Fruit fly (Drosophila melanogaster): Measurements from ENCODE around the gene CG8001.

The CG8001 gene

dm6 chr3L:1746338-1747199, 9.4 kb upstream of the CG8001 start, which contains the start of gene CG13921 (continued):
- TF ChIP-seq ato (GFP tag; IDR thresholded peaks at IDR 0.05; ENCODE audit: partially characterized antibody), result no peak
- peak; percentile 98 for TF ChIP-seq CG2889 (GFP tag; IDR thresholded peaks at IDR 0.05)
- peak; percentile 69; the same call in 1 of the 4 replicates for TF ChIP-seq chinmo (GFP tag; IDR thresholded peaks at IDR 0.05; ENCODE audit: partially characterized antibody)
- peak; percentile 96 for TF ChIP-seq ham (GFP tag; IDR thresholded peaks at IDR 0.05)
- peak; percentile 97 to 99 for TF ChIP-seq Hr51 (GFP tag; optimal IDR thresholded peaks at IDR 0.05)
- peak; percentile 99 for TF ChIP-seq ken (GFP tag; IDR thresholded peaks at IDR 0.05)
- peak; percentile 97 for TF ChIP-seq grau (tag; optimal IDR thresholded peaks at IDR 0.05)
- TF ChIP-seq stwl (tag; optimal IDR thresholded peaks at IDR 0.05), result peak; percentile 95
- TF ChIP-seq org-1 (GFP tag; optimal IDR thresholded peaks at IDR 0.05), result peak; percentile 99
- TF ChIP-seq CG34224 (GFP tag; IDR thresholded peaks at IDR 0.05; ENCODE audit: partially characterized antibody), result no peak
- TF ChIP-seq CG17328 (GFP tag; IDR thresholded peaks at IDR 0.05), result peak; percentile 99
- TF ChIP-seq Rfx (GFP tag; IDR thresholded peaks at IDR 0.05), result peak; percentile 99
- TF ChIP-seq corto (GFP tag; optimal IDR thresholded peaks at IDR 0.05), result peak; percentile 98
- peak; percentile 95 for TF ChIP-seq wek (GFP tag; optimal IDR thresholded peaks at IDR 0.05)
- TF ChIP-seq chif (GFP tag; optimal IDR thresholded peaks at IDR 0.05), result peak; percentile 99 to 100
- TF ChIP-seq CG12659 (GFP tag; optimal IDR thresholded peaks at IDR 0.05), result peak; percentile 98
- TF ChIP-seq Antp (GFP tag; optimal IDR thresholded peaks at IDR 0.05), result peak; percentile 100
- TF ChIP-seq CG5953 (GFP tag; IDR thresholded peaks at IDR 0.05), result peak; percentile 99
- TF ChIP-seq CG33557 (GFP tag; optimal IDR thresholded peaks at IDR 0.05), result peak; percentile 99
- peak; percentile 99 for TF ChIP-seq sob (GFP tag; IDR thresholded peaks at IDR 0.05)
- peak; percentile 98 for TF ChIP-seq CG16863 (GFP tag; optimal IDR thresholded peaks at IDR 0.05)
- peak; percentile 62; the same call in 1 of the 3 replicates for TF ChIP-seq Opbp (GFP tag; IDR thresholded peaks at IDR 0.05; ENCODE audit: partially characterized antibody)
- peak; percentile 63 for TF ChIP-seq bigmax (GFP tag; optimal IDR thresholded peaks at IDR 0.05)
- peak; percentile 100 for TF ChIP-seq CG9727 (GFP tag; optimal IDR thresholded peaks at IDR 0.05)
- peak; percentile 99 for TF ChIP-seq Neu2 (GFP tag; optimal IDR thresholded peaks at IDR 0.05; ENCODE audit: borderline replicate concordance)
- TF ChIP-seq her (GFP tag; optimal IDR thresholded peaks at IDR 0.05), result peak; percentile 97
- peak; percentile 32 to 35 for TF ChIP-seq Trl (optimal IDR thresholded peaks at IDR 0.05)
- TF ChIP-seq Trl (GFP tag; optimal IDR thresholded peaks at IDR 0.05), result peak; percentile 100
- peak; percentile 98 for TF ChIP-seq disco-r (GFP tag; optimal IDR thresholded peaks at IDR 0.05)
- TF ChIP-seq dati (GFP tag; IDR thresholded peaks at IDR 0.05), result peak; percentile 98
- peak; percentile 95 for TF ChIP-seq Kr (GFP tag; optimal IDR thresholded peaks at IDR 0.05)
- TF ChIP-seq az2 (GFP tag; optimal IDR thresholded peaks at IDR 0.05), result peak; percentile 99
- TF ChIP-seq Max (GFP tag; optimal IDR thresholded peaks at IDR 0.05), result peak; percentile 99
- peak; percentile 100 for TF ChIP-seq tin (GFP tag; optimal IDR thresholded peaks at IDR 0.05)
- peak; percentile 98 for TF ChIP-seq CHES-1-like (GFP tag; optimal IDR thresholded peaks at IDR 0.05)
- TF ChIP-seq CG7963 (GFP tag; IDR thresholded peaks at IDR 0.05; ENCODE audit: partially characterized antibody), result no peak
- TF ChIP-seq Six4 (GFP tag; optimal IDR thresholded peaks at IDR 0.05), result peak; percentile 100
- peak; percentile 100 for TF ChIP-seq sisA (GFP tag; IDR thresholded peaks at IDR 0.05)
- TF ChIP-seq exex (tag; optimal IDR thresholded peaks at IDR 0.05), result peak; percentile 82
- TF ChIP-seq sens-2 (GFP tag; IDR thresholded peaks at IDR 0.05), result peak; percentile 99
- TF ChIP-seq CG12155 (GFP tag; optimal IDR thresholded peaks at IDR 0.05), result peak; percentile 98
- peak; percentile 97 for TF ChIP-seq CG3281 (GFP tag; optimal IDR thresholded peaks at IDR 0.05)
- peak; percentile 100 for TF ChIP-seq CG2712 (tag; optimal IDR thresholded peaks at IDR 0.05)
- TF ChIP-seq nerfin-2 (GFP tag; IDR thresholded peaks at IDR 0.05; ENCODE audit: partially characterized antibody), result no peak
- peak; percentile 99 for TF ChIP-seq so (GFP tag; IDR thresholded peaks at IDR 0.05)
- TF ChIP-seq dpn (GFP tag; optimal IDR thresholded peaks at IDR 0.05), result peak; percentile 99
- TF ChIP-seq Ets97D (GFP tag; optimal IDR thresholded peaks at IDR 0.05), result peak; percentile 95
- peak; percentile 100 for TF ChIP-seq Drgx (GFP tag; IDR thresholded peaks at IDR 0.05)
